Worm (Caenorhabditis elegans): Measurements from ENCODE around the gene F09E5.11.

F09E5.11 gene

DNA sequence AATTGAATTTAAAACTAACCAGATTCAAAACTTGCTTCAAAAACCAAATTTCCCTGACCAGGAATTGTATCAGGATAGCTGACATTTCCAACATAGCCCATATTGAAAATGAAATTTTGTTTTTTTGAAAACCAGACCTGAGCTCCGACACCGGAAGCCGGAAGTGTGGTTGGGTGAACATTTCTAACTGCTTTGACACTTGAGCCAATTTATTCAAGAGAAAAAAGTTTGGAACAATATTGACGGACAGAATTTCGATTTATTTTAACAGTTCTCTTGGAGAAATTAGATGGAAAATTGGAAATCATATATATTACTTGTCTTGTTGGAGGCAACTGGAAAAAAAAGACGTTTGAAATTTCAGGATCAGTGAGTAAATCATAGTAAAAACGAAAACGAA is 29.2 kb upstream of the F09E5.11 start, which contains the start of gene ccpp-6:
TSS of gene ccpp-6 (minus strand) at position 101 of the 400 bp plus-strand sequence.
- TF ChIP-seq ceh-83 (GFP tag; optimal IDR thresholded peaks at IDR 0.05) (no peak), lin-13 (tag; optimal IDR thresholded peaks at IDR 0.05) (no peak), cnd-1 (tag; optimal IDR thresholded peaks at IDR 0.05) (no peak), drap-1 (GFP tag; optimal IDR thresholded peaks at IDR 0.05) (no peak), nhr-28 (tag; optimal IDR thresholded peaks at IDR 0.05) (no peak), sptf-1 (tag; optimal IDR thresholded peaks at IDR 0.05) (no peak), bed-3 (GFP tag; optimal IDR thresholded peaks at IDR 0.05) (no peak), elt-1 (tag; optimal IDR thresholded peaks at IDR 0.05; ENCODE audit: borderline replicate concordance, insufficient read depth) (no peak), elt-3 (tag; optimal IDR thresholded peaks at IDR 0.05) (no peak), hlh-1 (tag; optimal IDR thresholded peaks at IDR 0.05) (no peak), blmp-1 (tag; optimal IDR thresholded peaks at IDR 0.05) (no peak), unc-62 (GFP tag; optimal IDR thresholded peaks at IDR 0.05) (no peak)

DNA sequence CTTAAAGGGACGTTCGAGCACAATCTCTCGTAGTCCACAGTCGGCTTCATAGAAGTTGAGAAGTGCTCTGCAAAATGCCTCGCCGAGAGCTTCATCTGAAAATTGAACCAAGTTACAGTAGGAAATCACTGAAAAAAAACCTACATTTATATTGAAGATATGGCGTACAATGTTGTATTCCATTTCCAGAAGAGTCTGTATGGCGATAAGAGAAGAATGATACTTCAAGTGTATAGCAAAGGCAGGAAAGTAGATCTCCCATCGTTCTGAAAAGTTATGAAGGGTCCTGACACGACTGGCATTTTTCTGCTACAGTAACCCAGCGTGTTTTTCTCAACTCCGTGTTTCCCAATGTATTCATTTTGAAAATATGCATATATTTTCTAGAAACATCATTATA is 26.3 kb upstream of the F09E5.11 start:
- TF ChIP-seq unc-120 (tag; optimal IDR thresholded peaks at IDR 0.05; ENCODE audit: poor library complexity, severe bottlenecking) (no peak), mab-5 (tag; optimal IDR thresholded peaks at IDR 0.05) (no peak), nhr-76 (tag; optimal IDR thresholded peaks at IDR 0.05) (no peak), elt-1 (tag; optimal IDR thresholded peaks at IDR 0.05; ENCODE audit: borderline replicate concordance, insufficient read depth) (no peak), lsy-2 (tag; optimal IDR thresholded peaks at IDR 0.05) (no peak), sem-2 (GFP tag; optimal IDR thresholded peaks at IDR 0.05) (no peak), nhr-12 (tag; optimal IDR thresholded peaks at IDR 0.05) (no peak), hlh-1 (tag; optimal IDR thresholded peaks at IDR 0.05) (no peak), ztf-11 (tag; optimal IDR thresholded peaks at IDR 0.05) (no peak), cnd-1 (tag; optimal IDR thresholded peaks at IDR 0.05) (no peak), blmp-1 (tag; optimal IDR thresholded peaks at IDR 0.05) (no peak), sptf-1 (tag; optimal IDR thresholded peaks at IDR 0.05) (no peak), ceh-83 (GFP tag; optimal IDR thresholded peaks at IDR 0.05) (no peak), nhr-237 (tag; optimal IDR thresholded peaks at IDR 0.05) (no peak)

DNA sequence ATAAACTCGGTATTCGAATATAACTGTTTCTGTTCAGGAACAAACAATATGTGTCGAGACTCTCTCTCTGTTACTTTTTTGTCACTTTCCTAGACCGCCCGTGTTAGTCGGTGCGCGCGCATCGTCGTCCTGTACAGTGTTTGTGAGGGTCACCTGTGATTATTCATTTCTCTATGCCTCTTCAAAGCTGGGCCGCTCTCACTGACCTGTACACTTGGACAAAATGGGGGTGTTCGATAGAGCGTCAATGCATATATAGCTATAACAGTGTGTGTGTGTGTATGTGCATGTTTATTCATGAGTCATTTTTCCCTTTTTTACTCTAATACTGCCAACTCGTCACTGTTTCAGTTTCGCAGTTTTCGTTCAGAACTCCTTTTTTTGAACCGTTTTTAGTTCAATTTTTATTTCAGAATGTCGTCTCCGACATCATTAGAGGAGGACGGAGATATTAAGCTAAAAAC is 21.7 kb upstream of the F09E5.11 start, which contains the start of gene pkc-3:
TSS of gene pkc-3 (plus strand) at position 414 of the 464 bp plus-strand sequence.
- no peak for TF ChIP-seq pha-4 (tag; optimal IDR thresholded peaks at IDR 0.05)
- TF ChIP-seq elt-3 (tag; optimal IDR thresholded peaks at IDR 0.05), result no peak
- no peak for TF ChIP-seq unc-62 (GFP tag; optimal IDR thresholded peaks at IDR 0.05)
- no peak for TF ChIP-seq elt-1 (tag; optimal IDR thresholded peaks at IDR 0.05; ENCODE audit: borderline replicate concordance, insufficient read depth)
- no peak for TF ChIP-seq ceh-39 (tag; optimal IDR thresholded peaks at IDR 0.05)
- no peak for TF ChIP-seq nhr-12 (tag; optimal IDR thresholded peaks at IDR 0.05)
- peak; percentile 24 for TF ChIP-seq cnd-1 (tag; optimal IDR thresholded peaks at IDR 0.05)
- peak; percentile 57 for TF ChIP-seq ham-2 (GFP tag; optimal IDR thresholded peaks at IDR 0.05)
- TF ChIP-seq nhr-28 (tag; optimal IDR thresholded peaks at IDR 0.05), result no peak
- no peak for TF ChIP-seq zip-8 (tag; optimal IDR thresholded peaks at IDR 0.05)
- no peak for TF ChIP-seq ces-1 (GFP tag; optimal IDR thresholded peaks at IDR 0.05)
- TF ChIP-seq mls-2 (tag; optimal IDR thresholded peaks at IDR 0.05), result no peak
- peak; percentile 47 for TF ChIP-seq mep-1 (tag; optimal IDR thresholded peaks at IDR 0.05)
- TF ChIP-seq bed-3 (GFP tag; optimal IDR thresholded peaks at IDR 0.05), result no peak
- TF ChIP-seq ceh-83 (GFP tag; optimal IDR thresholded peaks at IDR 0.05), result no peak
- no peak for TF ChIP-seq lin-13 (tag; optimal IDR thresholded peaks at IDR 0.05)
- no peak for TF ChIP-seq blmp-1 (tag; optimal IDR thresholded peaks at IDR 0.05)
- TF ChIP-seq nhr-2 (tag; optimal IDR thresholded peaks at IDR 0.05), result peak; percentile 90
- TF ChIP-seq lsy-2 (tag; optimal IDR thresholded peaks at IDR 0.05), result peak; percentile 2
- TF ChIP-seq ceh-43 (GFP tag; optimal IDR thresholded peaks at IDR 0.05), result no peak
- no peak for TF ChIP-seq unc-39 (tag; optimal IDR thresholded peaks at IDR 0.05)
- TF ChIP-seq snpc-4 (tag; optimal IDR thresholded peaks at IDR 0.05), result no peak
- peak; percentile 32 for TF ChIP-seq nhr-237 (tag; optimal IDR thresholded peaks at IDR 0.05)
- no peak for TF ChIP-seq tbx-8 (GFP tag; optimal IDR thresholded peaks at IDR 0.05)
- TF ChIP-seq M03D4.4 (tag; optimal IDR thresholded peaks at IDR 0.05), result no peak
- TF ChIP-seq lin-32 (GFP tag; optimal IDR thresholded peaks at IDR 0.05), result no peak
- no peak for TF ChIP-seq nhr-76 (tag; optimal IDR thresholded peaks at IDR 0.05)
- no peak for TF ChIP-seq drap-1 (GFP tag; optimal IDR thresholded peaks at IDR 0.05)
- no peak for TF ChIP-seq hlh-1 (tag; optimal IDR thresholded peaks at IDR 0.05)
- TF ChIP-seq sem-2 (GFP tag; optimal IDR thresholded peaks at IDR 0.05), result no peak
- no peak for TF ChIP-seq flh-1 (GFP tag; optimal IDR thresholded peaks at IDR 0.05)
- no peak for TF ChIP-seq unc-120 (tag; optimal IDR thresholded peaks at IDR 0.05; ENCODE audit: poor library complexity, severe bottlenecking)
- TF ChIP-seq ztf-11 (tag; optimal IDR thresholded peaks at IDR 0.05), result no peak
- peak; percentile 20 for TF ChIP-seq sptf-1 (tag; optimal IDR thresholded peaks at IDR 0.05)
- TF ChIP-seq mab-5 (tag; optimal IDR thresholded peaks at IDR 0.05), result no peak

Measured in whole organism, mixed stage, embryonic.